Fruit fly (Drosophila melanogaster) whole organism, embryonic: Measurements from ENCODE around the gene Tlk.

Experiments used
- ATbp ChIP-seq: fragments of 200-800 bp; sonication (Bioruptor generic); optimal IDR thresholded peaks from 2 replicates; lab custom pipeline; 2017; ENCODE audit warnings: missing biosample characterization, mild to moderate bottlenecking, missing genetic modification characterization, missing genetic modification reagents
- Abd-B ChIP-seq: fragments of 200-800 bp; sonication (Bioruptor generic); optimal IDR thresholded peaks from 2 replicates; lab custom pipeline; 2018; ENCODE audit warnings: missing biosample characterization, mild to moderate bottlenecking, missing genetic modification characterization, moderate library complexity
- B-H1 ChIP-seq: fragments of 200-800 bp; sonication (Bioruptor generic); IDR thresholded peaks from 3 replicates; pipeline ENCODE4 v1.3.6; 2022; ENCODE audit warnings: missing biosample characterization, missing genetic modification characterization
- B-H2 ChIP-seq: fragments of 200-800 bp; sonication (Bioruptor generic); optimal IDR thresholded peaks from 2 replicates; lab custom pipeline; 2018; ENCODE audit warnings: missing biosample characterization, mild to moderate bottlenecking, missing genetic modification characterization
- Bdp1 ChIP-seq: fragments of 200-800 bp; sonication (Bioruptor generic); optimal IDR thresholded peaks from 3 replicates; lab custom pipeline; 2016; ENCODE audit warnings: missing biosample characterization, missing genetic modification characterization
- CG10431 ChIP-seq: fragments of 200-800 bp; sonication (Bioruptor generic); optimal IDR thresholded peaks from 3 replicates; lab custom pipeline; 2018; ENCODE audit warnings: missing biosample characterization, mild to moderate bottlenecking, missing genetic modification characterization
- CG10462 ChIP-seq: fragments of 200-800 bp; sonication (Bioruptor generic); optimal IDR thresholded peaks from 2 replicates; lab custom pipeline; 2016; ENCODE audit warnings: missing biosample characterization, missing genetic modification characterization
- CG10565 ChIP-seq: fragments of 200-800 bp; sonication (Bioruptor generic); optimal IDR thresholded peaks from 3 replicates; lab custom pipeline; 2016; ENCODE audit warnings: missing biosample characterization, mild to moderate bottlenecking, missing genetic modification characterization
- CG10979 ChIP-seq: fragments of 200-800 bp; sonication (Bioruptor generic); optimal IDR thresholded peaks from 2 replicates; lab custom pipeline; 2018; ENCODE audit warnings: missing biosample characterization, mild to moderate bottlenecking, missing genetic modification characterization, moderate library complexity
- CG12071 ChIP-seq: fragments of 200-800 bp; sonication (Bioruptor generic); optimal IDR thresholded peaks from 3 replicates; lab custom pipeline; 2018; ENCODE audit warnings: missing biosample characterization, mild to moderate bottlenecking, missing genetic modification characterization
- CG12391 ChIP-seq: fragments of 200-800 bp; sonication (Bioruptor generic); optimal IDR thresholded peaks from 3 replicates; lab custom pipeline; 2018; ENCODE audit warnings: missing biosample characterization, mild to moderate bottlenecking, missing genetic modification characterization, moderate library complexity
- CG14014 ChIP-seq: fragments of 200-800 bp; sonication (Bioruptor generic); IDR thresholded peaks from 2 replicates; pipeline ENCODE4 v1.3.6; 2022; ENCODE audit warnings: missing biosample characterization, missing genetic modification characterization
- CG15479 ChIP-seq: fragments of 200-800 bp; sonication (Bioruptor generic); optimal IDR thresholded peaks from 3 replicates; lab custom pipeline; 2019; ENCODE audit warnings: missing biosample characterization, mild to moderate bottlenecking, missing genetic modification characterization, moderate library complexity
- CG16863 ChIP-seq: fragments of 200-800 bp; sonication (Bioruptor generic); optimal IDR thresholded peaks from 3 replicates; lab custom pipeline; 2016; ENCODE audit warnings: missing biosample characterization, missing genetic modification characterization
- CG2199 ChIP-seq: fragments of 200-800 bp; sonication (Bioruptor generic); IDR thresholded peaks from 3 replicates; pipeline ENCODE4 v1.3.6; 2022; ENCODE audit warnings: missing biosample characterization, missing genetic modification characterization
- CG31224 ChIP-seq: fragments of 200-800 bp; sonication (Bioruptor generic); IDR thresholded peaks from 2 replicates; pipeline ENCODE4 v1.3.6; 2022; ENCODE audit warnings: missing biosample characterization, missing genetic modification characterization
- CG32767 ChIP-seq: fragments of 200-800 bp; sonication (Bioruptor generic); IDR thresholded peaks from 2 replicates; pipeline ENCODE4 v1.3.6; 2022; ENCODE audit warnings: missing biosample characterization, missing genetic modification characterization
- CG4282 ChIP-seq: fragments of 200-800 bp; sonication (Bioruptor generic); optimal IDR thresholded peaks from 2 replicates; lab custom pipeline; 2016; ENCODE audit warnings: missing biosample characterization, missing genetic modification characterization
- CG5245 ChIP-seq: fragments of 200-800 bp; sonication (Bioruptor generic); optimal IDR thresholded peaks from 3 replicates; lab custom pipeline; 2016; ENCODE audit warnings: missing biosample characterization, missing genetic modification characterization
- CG7963 ChIP-seq: fragments of 200-800 bp; sonication (Bioruptor generic); IDR thresholded peaks from 3 replicates; pipeline ENCODE4 v1.3.6; 2022; ENCODE audit warnings: missing biosample characterization, missing genetic modification characterization; ENCODE audit not compliant: partially characterized antibody
- CG8281 ChIP-seq: fragments of 200-800 bp; sonication (Bioruptor generic); optimal IDR thresholded peaks from 2 replicates; lab custom pipeline; 2018; ENCODE audit warnings: missing biosample characterization, mild to moderate bottlenecking, missing genetic modification characterization, moderate library complexity
- CG8478 ChIP-seq: fragments of >200 bp; optimal IDR thresholded peaks from 2 replicates; lab custom pipeline; 2018
- CG8924 ChIP-seq: fragments of 200-800 bp; optimal IDR thresholded peaks from 3 replicates; lab custom pipeline; 2019; ENCODE audit warnings: missing biosample characterization, mild to moderate bottlenecking, missing genetic modification characterization, moderate library complexity
- CG9797 ChIP-seq: fragments of 200-800 bp; sonication (Bioruptor generic); optimal IDR thresholded peaks from 3 replicates; lab custom pipeline; 2018; ENCODE audit warnings: missing biosample characterization, mild to moderate bottlenecking, missing genetic modification characterization
- Deaf1 ChIP-seq: fragments of 200-800 bp; optimal IDR thresholded peaks from 3 replicates; lab custom pipeline; 2019; ENCODE audit warnings: missing biosample characterization, mild to moderate bottlenecking, missing genetic modification characterization, moderate library complexity
- E2f1 ChIP-seq: fragments of 200-800 bp; sonication (Bioruptor generic); IDR thresholded peaks from 2 replicates; pipeline ENCODE4 v1.3.6; 2022; ENCODE audit warnings: missing biosample characterization, missing genetic modification characterization
- Gug ChIP-seq: fragments of 200-800 bp; sonication (Bioruptor generic); IDR thresholded peaks from 4 replicates; pipeline ENCODE4 v1.3.6; 2022; ENCODE audit warnings: missing biosample characterization, missing genetic modification characterization
- HLH3B ChIP-seq: fragments of 200-800 bp; sonication (Bioruptor generic); IDR thresholded peaks from 2 replicates; pipeline ENCODE4 v1.3.6; 2022; ENCODE audit warnings: missing biosample characterization, missing genetic modification characterization
- Hr39 ChIP-seq: fragments of >200 bp; optimal IDR thresholded peaks from 2 replicates; lab custom pipeline; 2017
- Opbp ChIP-seq: fragments of 200-800 bp; sonication (Bioruptor generic); IDR thresholded peaks from 3 replicates; pipeline ENCODE4 v1.3.6; 2022; ENCODE audit warnings: missing biosample characterization, missing genetic modification characterization; ENCODE audit not compliant: partially characterized antibody
- Spps ChIP-seq: fragments of 200-800 bp; sonication (Bioruptor generic); optimal IDR thresholded peaks from 2 replicates; lab custom pipeline; 2018; ENCODE audit warnings: missing biosample characterization, mild to moderate bottlenecking, missing genetic modification characterization
- Ssrp ChIP-seq: fragments of 200-800 bp; sonication (Bioruptor generic); optimal IDR thresholded peaks from 2 replicates; lab custom pipeline; 2018; ENCODE audit warnings: missing biosample characterization, mild to moderate bottlenecking, missing genetic modification characterization, moderate library complexity
- ab ChIP-seq: fragments of 200-800 bp; sonication (Bioruptor generic); optimal IDR thresholded peaks from 2 replicates; lab custom pipeline; 2016; ENCODE audit warnings: missing biosample characterization, missing genetic modification characterization
- bbx ChIP-seq: fragments of 200-800 bp; sonication (Bioruptor generic); IDR thresholded peaks from 2 replicates; pipeline ENCODE4 v1.3.6; 2022; ENCODE audit warnings: missing biosample characterization, missing genetic modification characterization; ENCODE audit not compliant: partially characterized antibody
- cato ChIP-seq: fragments of 200-800 bp; sonication (Bioruptor generic); optimal IDR thresholded peaks from 2 replicates; lab custom pipeline; 2016; ENCODE audit warnings: missing biosample characterization, missing genetic modification characterization, borderline replicate concordance
- crc ChIP-seq: fragments of 200-800 bp; sonication (Bioruptor generic); optimal IDR thresholded peaks from 2 replicates; lab custom pipeline; 2016; ENCODE audit warnings: missing biosample characterization, missing genetic modification characterization
- insv ChIP-seq, 2 experiments: fragments of 200-800 bp; sonication (Bioruptor generic); optimal IDR thresholded peaks; 3 replicates each; lab custom pipeline; 2016 to 2018; ENCODE audit warnings: missing biosample characterization in 2 of 2, missing genetic modification characterization in 2 of 2
- klu ChIP-seq: fragments of 200-800 bp; sonication (Bioruptor generic); IDR thresholded peaks from 2 replicates; pipeline ENCODE4 v1.3.6; 2022; ENCODE audit warnings: missing biosample characterization, missing genetic modification characterization
- lab ChIP-seq: fragments of 200-800 bp; sonication (Bioruptor generic); optimal IDR thresholded peaks from 3 replicates; lab custom pipeline; 2017; ENCODE audit warnings: missing biosample characterization, missing genetic modification characterization, mild to moderate bottlenecking, moderate library complexity, missing genetic modification reagents
- lilli ChIP-seq: fragments of 200-800 bp; sonication (Bioruptor generic); optimal IDR thresholded peaks from 3 replicates; lab custom pipeline; 2016; ENCODE audit warnings: missing biosample characterization, missing genetic modification characterization
- lov ChIP-seq, 2 experiments: fragments of 200-800 bp in 1 of 2; fragments of >200 bp in 1 of 2; sonication (Bioruptor generic) in 1 of 2; IDR thresholded peaks in 1 of 2; optimal IDR thresholded peaks in 1 of 2; 2 replicates in 1 of 2; 3 replicates in 1 of 2; pipeline versions ENCODE4 v1.3.6 to Lab custom; 2017 to 2022; ENCODE audit warnings: missing biosample characterization in 1 of 2, missing genetic modification characterization in 1 of 2
- pum ChIP-seq: fragments of 200-800 bp; sonication (Bioruptor generic); optimal IDR thresholded peaks from 2 replicates; lab custom pipeline; 2016; ENCODE audit warnings: missing biosample characterization, missing genetic modification characterization
- shn ChIP-seq: fragments of 200-800 bp; sonication (Bioruptor generic); optimal IDR thresholded peaks from 3 replicates; lab custom pipeline; 2016; ENCODE audit warnings: missing biosample characterization, missing genetic modification characterization
- tll ChIP-seq, 2 experiments: fragments of 200-800 bp in 1 of 2; fragments of >200 bp in 1 of 2; sonication (Bioruptor generic) in 1 of 2; optimal IDR thresholded peaks; 2 replicates each; lab custom pipeline; 2017 to 2019; ENCODE audit warnings: missing biosample characterization in 2 of 2, missing genetic modification characterization in 2 of 2, mild to moderate bottlenecking in 1 of 2, moderate library complexity in 1 of 2
- tx ChIP-seq: fragments of 200-800 bp; sonication (Bioruptor generic); optimal IDR thresholded peaks from 2 replicates; lab custom pipeline; 2016; ENCODE audit warnings: missing biosample characterization, missing genetic modification characterization
- unc-4 ChIP-seq: fragments of 200-800 bp; sonication (Bioruptor generic); IDR thresholded peaks from 2 replicates; pipeline ENCODE4 v1.3.6; 2022; ENCODE audit warnings: missing biosample characterization, missing genetic modification characterization; ENCODE audit not compliant: partially characterized antibody
- wdn ChIP-seq: fragments of 200-800 bp; sonication (Bioruptor generic); IDR thresholded peaks from 2 replicates; pipeline ENCODE4 v1.3.6; 2022; ENCODE audit warnings: missing biosample characterization, missing genetic modification characterization
- zen ChIP-seq: fragments of 200-800 bp; sonication (Bioruptor generic); optimal IDR thresholded peaks from 3 replicates; lab custom pipeline; 2018; ENCODE audit warnings: missing biosample characterization, mild to moderate bottlenecking, missing genetic modification characterization, moderate library complexity

Tlk gene

DNA sequence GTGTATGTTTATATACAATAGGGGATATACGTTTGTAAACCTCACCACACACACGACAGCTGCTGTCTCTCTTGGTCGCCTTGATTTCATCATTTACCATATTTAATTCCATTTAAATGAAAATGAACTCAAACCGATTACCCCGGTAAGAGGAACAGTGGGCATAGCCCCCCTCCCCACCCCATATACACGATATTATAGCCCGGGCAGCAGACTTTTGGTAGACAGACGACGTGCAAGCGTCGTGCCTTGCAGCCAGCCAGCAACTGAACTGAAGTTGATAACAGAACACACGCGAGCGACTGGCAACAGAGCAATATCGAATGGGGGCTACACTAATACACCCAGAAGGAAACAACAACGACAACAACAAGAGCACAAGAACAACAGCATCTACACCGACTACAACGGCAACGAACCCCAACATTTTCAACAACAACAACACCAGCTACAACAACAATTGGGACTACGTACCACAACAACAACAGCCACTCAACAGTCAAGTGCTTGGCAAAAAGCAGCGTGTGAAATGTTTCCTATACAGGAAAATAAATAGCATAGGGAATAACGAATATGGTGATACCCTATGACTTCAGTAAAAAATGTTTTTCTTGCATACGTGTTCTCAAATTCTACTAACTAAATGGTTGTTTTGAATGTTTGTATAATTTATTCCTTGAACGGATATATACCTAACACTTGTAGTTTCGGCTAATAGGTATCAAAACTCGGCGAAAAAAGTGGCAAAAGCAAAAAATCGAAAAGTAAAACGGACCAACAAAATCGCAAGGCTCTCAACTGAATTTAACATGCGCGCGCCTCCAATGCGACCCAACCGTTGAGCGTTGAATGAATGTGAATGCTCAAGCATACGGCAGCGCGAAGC lies 23.4 kb downstream of the Tlk start (continued):
- peak; percentile 70 for TF ChIP-seq B-H1
- peak; percentile 49 for TF ChIP-seq B-H2 (GFP tag; lab: Kevin White, UChicago)
- TF ChIP-seq CG5245 = peak; percentile 62
- TF ChIP-seq crc = peak; percentile 83
- peak; percentile 68 for TF ChIP-seq Spps (tag; lab: Kevin White, UChicago)
- TF ChIP-seq Hr39 (lab: Kevin White, UChicago) = no peak
- TF ChIP-seq E2f1 (GFP tag; lab: Robert Waterston, UW) = peak; percentile 78
- peak; percentile 53 for TF ChIP-seq zen (tag; lab: Kevin White, UChicago)
- peak; percentile 80 for TF ChIP-seq CG12071 (GFP tag; lab: Kevin White, UChicago)
- no peak for TF ChIP-seq CG9797 (GFP tag; lab: Kevin White, UChicago)
- no peak for TF ChIP-seq CG10431 (GFP tag; lab: Kevin White, UChicago)
- TF ChIP-seq CG16863 (GFP tag; lab: Kevin White, UChicago) = peak; percentile 82
- TF ChIP-seq lov (optimal IDR thresholded peaks at IDR 0.05; lab: Kevin White, UChicago) = no peak
- peak; percentile 48; the same call in 1 of the 3 replicates for TF ChIP-seq lov (GFP tag; IDR thresholded peaks at IDR 0.05; lab: Robert Waterston, UW)
- no peak for TF ChIP-seq CG8478 (lab: Kevin White, UChicago)
- peak; percentile 64 for TF ChIP-seq Opbp (GFP tag; lab: Robert Waterston, UW)
- TF ChIP-seq CG7963 = no peak
- TF ChIP-seq CG31224 = peak; percentile 44
- TF ChIP-seq ATbp (GFP tag; lab: Kevin White, UChicago) = peak; percentile 63
- TF ChIP-seq CG10565 = peak; percentile 27
- TF ChIP-seq wdn (GFP tag; lab: Robert Waterston, UW) = peak; percentile 44
- TF ChIP-seq bbx (GFP tag; lab: Robert Waterston, UW) = peak; percentile 35; the same call in 1 of the 2 replicates
- peak; percentile 63 for TF ChIP-seq Bdp1 (GFP tag; lab: Kevin White, UChicago)
- no peak for TF ChIP-seq CG15479 (GFP tag; lab: Kevin White, UChicago)
- TF ChIP-seq Deaf1 (tag; lab: Kevin White, UChicago) = peak; percentile 89
- peak; percentile 82 for TF ChIP-seq tx (GFP tag; lab: Kevin White, UChicago)
- peak; percentile 87 for TF ChIP-seq HLH3B (GFP tag; lab: Robert Waterston, UW)
- peak; percentile 86 for TF ChIP-seq CG14014 (GFP tag; lab: Robert Waterston, UW)
- TF ChIP-seq CG10979 (tag; lab: Kevin White, UChicago) = peak; percentile 77
- peak; percentile 82 for TF ChIP-seq Ssrp
- peak; percentile 67 for TF ChIP-seq CG8281 (tag; lab: Kevin White, UChicago)
- peak; percentile 68; the same call in 3 of the 4 replicates for TF ChIP-seq Gug (GFP tag; lab: Robert Waterston, UW)
- TF ChIP-seq CG8924 = peak; percentile 63
- TF ChIP-seq insv (GFP tag; optimal IDR thresholded peaks at IDR 0.05; lab: Kevin White, UChicago) = no peak
- peak; percentile 49 for TF ChIP-seq CG10462 (GFP tag; lab: Kevin White, UChicago)
- TF ChIP-seq ab = peak; percentile 49
- peak; percentile 50 for TF ChIP-seq klu (GFP tag; lab: Robert Waterston, UW)
- no peak for TF ChIP-seq unc-4 (GFP tag; lab: Robert Waterston, UW)
- peak; percentile 87 for TF ChIP-seq shn
- TF ChIP-seq CG4282 = peak; percentile 68
- TF ChIP-seq CG12391 = peak; percentile 87
- no peak for TF ChIP-seq tll (GFP tag; optimal IDR thresholded peaks at IDR 0.05; lab: Kevin White, UChicago)
- peak; percentile 83 for TF ChIP-seq lilli (GFP tag; lab: Kevin White, UChicago)
- TF ChIP-seq CG32767 (GFP tag; lab: Robert Waterston, UW) = peak; percentile 79
- TF ChIP-seq CG2199 (GFP tag; lab: Robert Waterston, UW) = peak; percentile 46; the same call in 2 of the 3 replicates
- peak; percentile 83 for TF ChIP-seq Abd-B (GFP tag; lab: Kevin White, UChicago)
- TF ChIP-seq pum (GFP tag; lab: Kevin White, UChicago) = peak; percentile 73
- peak; percentile 61 for TF ChIP-seq cato
- peak; percentile 77 for TF ChIP-seq lab (GFP tag; lab: Kevin White, UChicago)
